Fruit fly (Drosophila melanogaster): ENCODE data around the gene CG31798.
A peak's percentile ranks its signal among the peaks of the same experiment; 100 is the strongest.

Gene CG31798

dm6 chr2L:19363530-19363929 is 30.4 kb upstream of the CG31798 start:
- TF ChIP-seq CG12605 (GFP tag; IDR thresholded peaks at IDR 0.05) (no peak), CG34367 (tag; optimal IDR thresholded peaks at IDR 0.05) (no peak), CG17806 (tag; optimal IDR thresholded peaks at IDR 0.05) (no peak), fd96Ca (GFP tag; IDR thresholded peaks at IDR 0.05) (no peak), Pif1A (GFP tag; optimal IDR thresholded peaks at IDR 0.05) (no peak), gl (tag; optimal IDR thresholded peaks at IDR 0.05) (no peak), Ets98B (GFP tag; IDR thresholded peaks at IDR 0.05) (0 out of 2 replicates have a peak, but pooled peaks have one; percentile 15), EcR (GFP tag; optimal IDR thresholded peaks at IDR 0.05) (no peak), CG14655 (GFP tag; optimal IDR thresholded peaks at IDR 0.05) (no peak), CG10348 (GFP tag; IDR thresholded peaks at IDR 0.05) (no peak), CG4496 (GFP tag; IDR thresholded peaks at IDR 0.05) (peak; percentile 63), CG13204 (GFP tag; optimal IDR thresholded peaks at IDR 0.05) (no peak), D1 (tag; optimal IDR thresholded peaks at IDR 0.05) (no peak)

dm6 chr2L:19364075-19364474 is 29.9 kb upstream of the CG31798 start, which contains the start of gene CG13086:
Gene CG13086 (plus strand): TSS chr2L:19364375.
- no peak for TF ChIP-seq CG8159 (tag; optimal IDR thresholded peaks at IDR 0.05)
- TF ChIP-seq CG17806 (tag; optimal IDR thresholded peaks at IDR 0.05), result no peak
- TF ChIP-seq CG32121 (GFP tag; IDR thresholded peaks at IDR 0.05), result no peak
- TF ChIP-seq CG34367 (tag; optimal IDR thresholded peaks at IDR 0.05), result no peak
- no peak for TF ChIP-seq CG13204 (GFP tag; optimal IDR thresholded peaks at IDR 0.05)
- TF ChIP-seq D1 (tag; optimal IDR thresholded peaks at IDR 0.05), result no peak
- TF ChIP-seq Pif1A (GFP tag; optimal IDR thresholded peaks at IDR 0.05), result no peak

- TF ChIP-seq Pif1B (GFP tag; optimal IDR thresholded peaks at IDR 0.05), result peak; percentile 40
- no peak for TF ChIP-seq gl (tag; optimal IDR thresholded peaks at IDR 0.05)
- TF ChIP-seq CG17806 (tag; optimal IDR thresholded peaks at IDR 0.05), result peak; percentile 56
- TF ChIP-seq CG34367 (tag; optimal IDR thresholded peaks at IDR 0.05), result peak; percentile 59
- peak; percentile 73 for TF ChIP-seq CG8159 (tag; optimal IDR thresholded peaks at IDR 0.05)
- 0 out of 2 replicates have a peak, but pooled peaks have one; percentile 30 for TF ChIP-seq CG12605 (GFP tag; IDR thresholded peaks at IDR 0.05)
- 0 out of 3 replicates have a peak, but pooled peaks have one; percentile 47 for TF ChIP-seq fd96Ca (GFP tag; IDR thresholded peaks at IDR 0.05)
- no peak for TF ChIP-seq rn (GFP tag; IDR thresholded peaks at IDR 0.05)
- peak; percentile 65 for TF ChIP-seq Snoo (tag; optimal IDR thresholded peaks at IDR 0.05)
- TF ChIP-seq CG32121 (GFP tag; IDR thresholded peaks at IDR 0.05), result peak; percentile 24; the same call in 1 of the 2 replicates
- TF ChIP-seq CG13204 (GFP tag; optimal IDR thresholded peaks at IDR 0.05), result no peak
- peak; percentile 45 for TF ChIP-seq EcR (GFP tag; optimal IDR thresholded peaks at IDR 0.05)
- peak; percentile 66 for TF ChIP-seq CG15710 (tag; optimal IDR thresholded peaks at IDR 0.05)
- peak; percentile 37; the same call in 2 of the 3 replicates for TF ChIP-seq CG4496 (GFP tag; IDR thresholded peaks at IDR 0.05)
- TF ChIP-seq CG9948 (tag; optimal IDR thresholded peaks at IDR 0.05), result peak; percentile 45
- TF ChIP-seq D1 (tag; optimal IDR thresholded peaks at IDR 0.05), result no peak
- no peak for TF ChIP-seq CG10348 (GFP tag; IDR thresholded peaks at IDR 0.05)
- TF ChIP-seq CG8301 (tag; optimal IDR thresholded peaks at IDR 0.05), result peak; percentile 62
- peak; percentile 32 for TF ChIP-seq Pif1A (GFP tag; optimal IDR thresholded peaks at IDR 0.05)
- peak; percentile 43 for TF ChIP-seq Ets98B (GFP tag; IDR thresholded peaks at IDR 0.05)
- TF ChIP-seq CG14655 (GFP tag; optimal IDR thresholded peaks at IDR 0.05), result peak; percentile 69
Measured at dm6 chr2L:19364622-19365021, 29.3 kb upstream of the CG31798 start.

dm6 chr2L:19366301-19366700 is 27.7 kb upstream of the CG31798 start:
- no peak for TF ChIP-seq CG13204 (GFP tag; optimal IDR thresholded peaks at IDR 0.05)
- TF ChIP-seq CG15710 (tag; optimal IDR thresholded peaks at IDR 0.05), result peak; percentile 34
- TF ChIP-seq D1 (tag; optimal IDR thresholded peaks at IDR 0.05), result no peak

dm6 chr2L:19366730-19367129 is 27.2 kb upstream of the CG31798 start:
- no peak for TF ChIP-seq Pif1B (GFP tag; optimal IDR thresholded peaks at IDR 0.05)
- TF ChIP-seq CG8159 (tag; optimal IDR thresholded peaks at IDR 0.05), result no peak
- TF ChIP-seq CG4496 (GFP tag; IDR thresholded peaks at IDR 0.05), result no peak
- no peak for TF ChIP-seq Snoo (tag; optimal IDR thresholded peaks at IDR 0.05)
- no peak for TF ChIP-seq CG14655 (GFP tag; optimal IDR thresholded peaks at IDR 0.05)

- TF ChIP-seq CG13204 (GFP tag; optimal IDR thresholded peaks at IDR 0.05), result no peak
- no peak for TF ChIP-seq CG10348 (GFP tag; IDR thresholded peaks at IDR 0.05)
- no peak for TF ChIP-seq fd96Ca (GFP tag; IDR thresholded peaks at IDR 0.05)
- no peak for TF ChIP-seq CG4496 (GFP tag; IDR thresholded peaks at IDR 0.05)
- no peak for TF ChIP-seq CG14655 (GFP tag; optimal IDR thresholded peaks at IDR 0.05)
- TF ChIP-seq gl (tag; optimal IDR thresholded peaks at IDR 0.05), result no peak
- no peak for TF ChIP-seq Pif1B (GFP tag; optimal IDR thresholded peaks at IDR 0.05)
Measured at dm6 chr2L:19370046-19370445, 23.9 kb upstream of the CG31798 start, which contains the start of gene CG17349. Gene CG17349 (plus strand): TSS chr2L:19370445.

- peak; percentile 27 for TF ChIP-seq CG8159 (tag; optimal IDR thresholded peaks at IDR 0.05)
- TF ChIP-seq Ets98B (GFP tag; IDR thresholded peaks at IDR 0.05), result no peak
- no peak for TF ChIP-seq CG8301 (tag; optimal IDR thresholded peaks at IDR 0.05)
- no peak for TF ChIP-seq CG9948 (tag; optimal IDR thresholded peaks at IDR 0.05)
- no peak for TF ChIP-seq CG10348 (GFP tag; IDR thresholded peaks at IDR 0.05)
- TF ChIP-seq CG15710 (tag; optimal IDR thresholded peaks at IDR 0.05), result no peak
- TF ChIP-seq EcR (GFP tag; optimal IDR thresholded peaks at IDR 0.05), result no peak
- TF ChIP-seq CG12605 (GFP tag; IDR thresholded peaks at IDR 0.05), result no peak
Measured at dm6 chr2L:19373809-19374208, 20.2 kb upstream of the CG31798 start.

Data from whole organism, pupa.